Worm (Caenorhabditis elegans) whole organism, L3 larva: ENCODE results near the gene F13H10.3.
A peak's percentile ranks its signal among the peaks of the same experiment; 100 is the strongest.

ENCODE experiments used
- R02D3.7 ChIP-seq: fragments of 150-350 bp; optimal IDR thresholded peaks from 2 replicates; lab custom pipeline; 2014; ENCODE audit warnings: missing biosample characterization, missing genetic modification characterization
- ZK546.5 ChIP-seq: sonication (generic microtip); optimal IDR thresholded peaks from 2 replicates; lab custom pipeline; 2017; ENCODE audit warnings: missing biosample characterization, missing genetic modification characterization
- aly-2 ChIP-seq: fragments of 150-350 bp; optimal IDR thresholded peaks from 2 replicates; lab custom pipeline; 2014; ENCODE audit warnings: missing biosample characterization, missing genetic modification characterization
- ceh-16 ChIP-seq: sonication (generic microtip); optimal IDR thresholded peaks from 2 replicates; lab custom pipeline; 2017; ENCODE audit warnings: missing biosample characterization, missing genetic modification characterization
- ceh-28 ChIP-seq: fragments of 150-350 bp; optimal IDR thresholded peaks from 2 replicates; lab custom pipeline; 2014; ENCODE audit warnings: missing biosample characterization, missing genetic modification reagents, missing genetic modification characterization
- ceh-82 ChIP-seq: fragments of 150-350 bp; optimal IDR thresholded peaks from 2 replicates; lab custom pipeline; 2014; ENCODE audit warnings: missing biosample characterization, missing genetic modification characterization
- ceh-9 ChIP-seq: sonication (generic microtip); optimal IDR thresholded peaks from 2 replicates; lab custom pipeline; 2018; ENCODE audit warnings: missing biosample characterization, missing genetic modification characterization
- daf-12 ChIP-seq: fragments of 150-350 bp; optimal IDR thresholded peaks from 2 replicates; lab custom pipeline; 2014; ENCODE audit warnings: missing biosample characterization, missing genetic modification reagents, missing genetic modification characterization
- egl-27 ChIP-seq: sonication (generic microtip); optimal IDR thresholded peaks from 4 replicates; lab custom pipeline; 2017; ENCODE audit warnings: missing biosample characterization, missing genetic modification reagents, missing genetic modification characterization
- elt-1 ChIP-seq: fragments of 150-350 bp; optimal IDR thresholded peaks from 2 replicates; lab custom pipeline; 2014; ENCODE audit warnings: missing biosample characterization, missing genetic modification characterization
- elt-2 ChIP-seq: sonication (generic microtip); optimal IDR thresholded peaks from 2 replicates; lab custom pipeline; 2016; ENCODE audit warnings: missing genetic modification reagents, mild to moderate bottlenecking, missing genetic modification characterization, missing compliant biosample characterization
- fkh-10 ChIP-seq: sonication (generic microtip); optimal IDR thresholded peaks from 2 replicates; lab custom pipeline; 2017; ENCODE audit warnings: missing biosample characterization, missing genetic modification reagents, missing genetic modification characterization
- fkh-2 ChIP-seq: fragments of 150-350 bp; optimal IDR thresholded peaks from 2 replicates; lab custom pipeline; 2014; ENCODE audit warnings: missing biosample characterization, missing genetic modification reagents, missing genetic modification characterization
- fos-1 ChIP-seq: fragments of 150-350 bp; optimal IDR thresholded peaks from 2 replicates; lab custom pipeline; 2014; ENCODE audit warnings: missing biosample characterization, missing genetic modification characterization
- hmg-11 ChIP-seq: sonication (generic microtip); optimal IDR thresholded peaks from 2 replicates; lab custom pipeline; 2016; ENCODE audit warnings: missing genetic modification characterization, missing compliant biosample characterization
- jun-1 ChIP-seq: fragments of 150-350 bp; optimal IDR thresholded peaks from 2 replicates; lab custom pipeline; 2014; ENCODE audit warnings: missing biosample characterization, missing genetic modification reagents, missing genetic modification characterization
- lin-15B ChIP-seq: fragments of 150-350 bp; optimal IDR thresholded peaks from 2 replicates; lab custom pipeline; 2014; ENCODE audit warnings: missing biosample characterization, missing genetic modification characterization
- lin-39 ChIP-seq: fragments of 150-350 bp; optimal IDR thresholded peaks from 2 replicates; lab custom pipeline; 2018; ENCODE audit warnings: missing biosample characterization, missing genetic modification reagents, missing genetic modification characterization
- nfya-1 ChIP-seq: sonication (generic microtip); optimal IDR thresholded peaks from 2 replicates; lab custom pipeline; 2017; ENCODE audit warnings: missing genetic modification characterization, mild to moderate bottlenecking, missing compliant biosample characterization, antibody characterized with exemption, moderate library complexity; ENCODE audit not compliant: insufficient read depth
- nhr-11 ChIP-seq: fragments of 150-350 bp; optimal IDR thresholded peaks from 2 replicates; lab custom pipeline; 2014; ENCODE audit warnings: missing biosample characterization, missing genetic modification characterization
- nhr-12 ChIP-seq: fragments of 150-350 bp; optimal IDR thresholded peaks from 2 replicates; lab custom pipeline; 2014; ENCODE audit warnings: missing biosample characterization, missing genetic modification characterization
- nhr-23 ChIP-seq: fragments of 150-350 bp; optimal IDR thresholded peaks from 2 replicates; lab custom pipeline; 2014; ENCODE audit warnings: missing biosample characterization, missing genetic modification reagents, missing genetic modification characterization
- nhr-237 ChIP-seq: fragments of 150-350 bp; optimal IDR thresholded peaks from 2 replicates; lab custom pipeline; 2014; ENCODE audit warnings: missing biosample characterization, missing genetic modification characterization
- nhr-25 ChIP-seq: sonication (generic microtip); optimal IDR thresholded peaks from 2 replicates; lab custom pipeline; 2017; ENCODE audit warnings: missing biosample characterization, missing genetic modification characterization
- nhr-28 ChIP-seq: fragments of 150-350 bp; optimal IDR thresholded peaks from 2 replicates; lab custom pipeline; 2014; ENCODE audit warnings: missing biosample characterization, missing genetic modification characterization
- nhr-67 ChIP-seq: fragments of 150-350 bp; optimal IDR thresholded peaks from 2 replicates; lab custom pipeline; 2014; ENCODE audit warnings: missing biosample characterization, missing genetic modification characterization
- nhr-76 ChIP-seq: fragments of 150-350 bp; sonication (generic microtip); optimal IDR thresholded peaks from 5 replicates; lab custom pipeline; 2014; ENCODE audit warnings: missing biosample characterization, missing genetic modification characterization
- nhr-77 ChIP-seq: fragments of 150-350 bp; optimal IDR thresholded peaks from 2 replicates; lab custom pipeline; 2014; ENCODE audit warnings: missing biosample characterization, missing genetic modification characterization
- pha-4 ChIP-seq: fragments of 150-350 bp; optimal IDR thresholded peaks from 2 replicates; lab custom pipeline; 2014; ENCODE audit warnings: missing biosample characterization, missing genetic modification reagents, missing genetic modification characterization
- pqm-1 ChIP-seq: fragments of 150-350 bp; optimal IDR thresholded peaks from 2 replicates; lab custom pipeline; 2017; ENCODE audit warnings: missing biosample characterization, missing genetic modification characterization, inconsistent platforms
- sea-2 ChIP-seq: fragments of 150-350 bp; sonication (generic microtip); optimal IDR thresholded peaks from 4 replicates; lab custom pipeline; 2014; ENCODE audit warnings: missing biosample characterization, missing genetic modification reagents, missing genetic modification characterization
- tbx-2 ChIP-seq: sonication (generic microtip); optimal IDR thresholded peaks from 2 replicates; lab custom pipeline; 2016; ENCODE audit warnings: mild to moderate bottlenecking, missing genetic modification characterization, missing compliant biosample characterization
- zag-1 ChIP-seq: fragments of 150-350 bp; optimal IDR thresholded peaks from 2 replicates; lab custom pipeline; 2014; ENCODE audit warnings: missing biosample characterization, missing genetic modification characterization
- ztf-4 ChIP-seq: fragments of 150-350 bp; optimal IDR thresholded peaks from 2 replicates; lab custom pipeline; 2014; ENCODE audit warnings: missing biosample characterization, missing genetic modification characterization

F13H10.3 gene

DNA sequence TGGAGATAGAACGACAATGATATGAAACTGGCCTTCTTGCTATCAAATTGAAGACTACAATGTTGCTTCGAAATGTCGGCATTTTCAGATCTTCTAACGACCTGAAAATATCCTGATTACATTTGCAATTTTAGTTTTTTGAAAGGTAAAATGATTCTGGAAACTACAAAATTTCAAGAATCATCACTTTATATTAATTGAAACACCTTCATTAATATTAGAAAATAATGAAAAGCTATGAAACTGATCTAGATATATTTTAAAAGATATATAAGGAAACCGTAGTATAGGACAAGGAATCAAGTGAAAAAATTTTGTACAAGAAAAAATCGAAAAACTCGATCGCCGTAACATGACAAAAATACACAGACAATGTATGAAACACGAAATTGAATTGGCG lies 3.8 kb downstream of the F13H10.3 start, which contains the start of gene ndx-9:
ndx-9 (minus strand) TSS at position 101 of the 400 bp plus-strand sequence.
- no peak for TF ChIP-seq egl-27 (tag; lab: Kevin White, UChicago)
- TF ChIP-seq fkh-10 (GFP tag; lab: Kevin White, UChicago), result no peak
- TF ChIP-seq nhr-25 (tag; lab: Kevin White, UChicago), result no peak
- no peak for TF ChIP-seq aly-2 (tag; lab: Kevin White, UChicago)
- no peak for TF ChIP-seq sea-2 (GFP tag; lab: Kevin White, UChicago)
- no peak for TF ChIP-seq nhr-76 (tag; lab: Kevin White, UChicago)
- no peak for TF ChIP-seq fos-1 (tag; lab: Kevin White, UChicago)
- no peak for TF ChIP-seq ztf-4 (tag; lab: Kevin White, UChicago)
- TF ChIP-seq, all 47 proteins: peak for 0

DNA sequence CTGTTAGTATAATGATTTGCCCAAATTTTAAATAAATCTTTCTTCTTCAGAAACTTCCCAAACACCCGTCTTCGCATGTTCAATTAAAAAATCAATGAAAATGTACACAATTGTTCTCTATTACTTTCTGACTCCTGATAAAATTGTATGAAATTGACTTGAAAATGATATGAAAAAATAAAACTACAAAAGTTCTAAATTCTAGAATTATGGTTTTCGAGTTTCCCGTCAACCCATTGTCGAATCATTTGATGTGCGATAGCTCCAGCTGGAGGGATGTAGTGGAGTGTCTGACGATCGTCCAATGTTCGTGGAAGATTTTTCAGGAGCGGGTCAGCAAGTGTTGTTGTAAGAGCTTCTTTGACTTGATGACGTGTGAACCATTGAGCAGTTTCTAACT lies 5.8 kb downstream of the F13H10.3 start:
- no peak for TF ChIP-seq tbx-2
- no peak for TF ChIP-seq R02D3.7 (tag; lab: Kevin White, UChicago)
- no peak for TF ChIP-seq nhr-67 (tag; lab: Kevin White, UChicago)
- TF ChIP-seq nhr-237 (tag; lab: Kevin White, UChicago), result no peak
- no peak for TF ChIP-seq pha-4
- no peak for TF ChIP-seq fkh-2 (tag; lab: Kevin White, UChicago)
- TF ChIP-seq pqm-1, result no peak
- TF ChIP-seq nhr-77 (tag; lab: Kevin White, UChicago), result no peak
- no peak for TF ChIP-seq lin-39 (tag; lab: Kevin White, UChicago)
- no peak for TF ChIP-seq ceh-16
- TF ChIP-seq elt-2, result no peak
- TF ChIP-seq ceh-82, result no peak

DNA sequence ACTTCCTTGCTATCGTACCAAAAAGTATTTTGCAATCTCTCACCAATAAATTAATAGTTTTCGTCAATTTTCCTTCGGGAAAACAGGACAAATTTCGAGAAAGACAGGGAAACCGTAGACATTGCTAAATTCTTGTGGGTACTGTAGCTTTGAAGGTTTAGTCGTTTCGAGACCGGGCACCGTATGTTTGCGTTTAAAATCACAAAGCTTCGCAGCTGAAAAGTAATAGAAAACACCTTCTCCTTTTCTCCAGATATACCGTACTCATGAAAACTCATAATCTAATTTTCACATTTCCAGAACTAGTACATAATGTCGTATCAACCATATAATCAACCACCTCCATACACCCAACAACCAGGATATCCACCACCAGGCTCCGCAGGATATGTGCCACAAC lies 6.8 kb downstream of the F13H10.3 start, which contains the start of gene F13H10.6:
F13H10.6 (plus strand) TSS at position 301 of the 400 bp plus-strand sequence.
- no peak for TF ChIP-seq zag-1 (tag; lab: Kevin White, UChicago)

DNA sequence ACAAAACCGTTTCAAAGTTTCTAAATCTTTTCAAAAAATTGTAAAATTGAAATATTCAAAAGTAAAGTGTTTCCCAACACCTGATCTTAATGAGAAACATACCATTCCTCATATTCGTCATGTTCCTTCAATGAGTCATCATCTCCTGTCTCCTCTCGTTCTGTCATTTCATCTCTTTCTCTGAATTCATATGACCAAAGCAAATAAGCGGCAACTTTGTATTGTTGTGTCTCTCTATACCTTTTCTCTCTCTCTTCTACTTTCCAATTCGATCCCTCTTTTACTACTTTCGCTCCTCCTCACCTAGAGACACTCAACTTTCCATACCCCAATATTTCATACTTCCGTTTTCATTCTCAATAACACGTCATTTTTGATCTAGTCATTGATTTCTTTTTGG lies 7.5 kb downstream of the F13H10.3 start:
- TF ChIP-seq ceh-9 (tag; lab: Kevin White, UChicago), result no peak
- TF ChIP-seq jun-1 (tag; lab: Kevin White, UChicago), result peak; percentile 10
- no peak for TF ChIP-seq fos-1 (tag; lab: Kevin White, UChicago)
- TF ChIP-seq nhr-25 (tag; lab: Kevin White, UChicago), result peak; percentile 20
- TF ChIP-seq nhr-11 (tag; lab: Kevin White, UChicago), result no peak
- TF ChIP-seq nfya-1, result peak; percentile 1
- no peak for TF ChIP-seq nhr-76 (tag; lab: Kevin White, UChicago)
- TF ChIP-seq hmg-11 (tag; lab: Kevin White, UChicago), result peak; percentile 48
- TF ChIP-seq fkh-10 (GFP tag; lab: Kevin White, UChicago), result no peak
- TF ChIP-seq zag-1 (tag; lab: Kevin White, UChicago), result no peak
- no peak for TF ChIP-seq daf-12 (tag; lab: Kevin White, UChicago)
- no peak for TF ChIP-seq lin-39 (tag; lab: Kevin White, UChicago)
- no peak for TF ChIP-seq ceh-16
- TF ChIP-seq tbx-2, result no peak
- TF ChIP-seq fkh-2 (tag; lab: Kevin White, UChicago), result no peak
- no peak for TF ChIP-seq nhr-237 (tag; lab: Kevin White, UChicago)
- no peak for TF ChIP-seq elt-2
- TF ChIP-seq aly-2 (tag; lab: Kevin White, UChicago), result no peak
- TF ChIP-seq pha-4, result peak; percentile 81
- TF ChIP-seq nhr-23 (tag; lab: Kevin White, UChicago), result peak; percentile 54
- TF ChIP-seq ZK546.5 (tag; lab: Kevin White, UChicago), result no peak
- no peak for TF ChIP-seq lin-15B
- TF ChIP-seq ztf-4 (tag; lab: Kevin White, UChicago), result no peak
- TF ChIP-seq nhr-28 (tag; lab: Kevin White, UChicago), result no peak
- TF ChIP-seq ceh-28 (tag; lab: Kevin White, UChicago), result no peak
- TF ChIP-seq elt-1 (tag; lab: Kevin White, UChicago), result no peak

DNA sequence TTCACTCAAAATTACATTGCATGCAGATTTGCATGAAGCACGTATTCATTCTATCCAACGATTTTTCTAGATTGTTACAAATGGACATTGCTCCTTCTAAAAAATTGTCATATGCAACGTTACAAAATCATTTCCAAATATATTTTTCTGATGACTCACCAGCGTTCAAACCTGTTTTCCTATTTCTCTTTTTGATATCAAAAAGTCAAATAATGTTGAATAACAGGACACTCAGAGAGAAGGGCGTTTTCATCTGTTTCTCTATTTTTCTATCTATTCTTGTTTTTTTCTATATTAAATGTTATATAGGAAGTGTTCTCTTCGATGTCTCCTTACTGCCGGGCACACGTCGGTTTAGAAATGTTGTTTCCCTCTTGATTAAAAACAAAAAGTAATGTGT lies 8.9 kb downstream of the F13H10.3 start:
- TF ChIP-seq nhr-11 (tag; lab: Kevin White, UChicago) (no peak), fkh-10 (GFP tag; lab: Kevin White, UChicago) (no peak), nhr-12 (no peak)
